Worm (Caenorhabditis elegans) whole organism, L4 larva: ENCODE results near the gene T23B12.5.

Source experiments
- Y5F2A.4 ChIP-seq: fragments of 200-800 bp; sonication (Bioruptor generic); optimal IDR thresholded peaks from 2 replicates; lab custom pipeline; 2018; ENCODE audit warnings: mild to moderate bottlenecking, missing genetic modification characterization, missing compliant biosample characterization
- aha-1 ChIP-seq: fragments of 150-350 bp; peaks from one replicate; lab custom pipeline; 2014; ENCODE audit warnings: missing biosample characterization, missing genetic modification characterization
- ama-1 ChIP-seq: fragments of 150-350 bp; optimal IDR thresholded peaks from 2 replicates; lab custom pipeline; 2014; ENCODE audit warnings: inconsistent platforms, mixed read lengths
- dmd-8 ChIP-seq: fragments of 200-800 bp; sonication (Bioruptor generic); IDR thresholded peaks from 2 replicates; pipeline ENCODE4 v1.3.6; 2022; ENCODE audit warnings: missing genetic modification characterization, missing compliant biosample characterization
- hlh-30 ChIP-seq: sonication (generic microtip); optimal IDR thresholded peaks from 2 replicates; lab custom pipeline; 2017; ENCODE audit warnings: antibody characterized with exemption, mild to moderate bottlenecking, missing genetic modification characterization, missing compliant biosample characterization; ENCODE audit not compliant: insufficient read depth
- lin-13 ChIP-seq: fragments of 150-350 bp; optimal IDR thresholded peaks from 2 replicates; lab custom pipeline; 2014; ENCODE audit warnings: missing biosample characterization, missing genetic modification reagents, missing genetic modification characterization
- madf-5 ChIP-seq, 2 experiments: fragments of 200-800 bp; sonication (Bioruptor generic); IDR thresholded peaks; 2 replicates each; pipeline ENCODE4 v1.3.6; 2022; ENCODE audit warnings: missing compliant biosample characterization in 2 of 2, missing genetic modification characterization in 2 of 2
- mdl-1 ChIP-seq, 2 experiments: fragments of 150-350 bp in 1 of 2; sonication (generic microtip) in 1 of 2; optimal IDR thresholded peaks; 2 replicates each; lab custom pipeline; 2014 to 2017; ENCODE audit warnings: missing biosample characterization in 2 of 2, missing genetic modification characterization in 2 of 2
- nhr-11 ChIP-seq: fragments of 150-350 bp; optimal IDR thresholded peaks from 2 replicates; lab custom pipeline; 2014; ENCODE audit warnings: missing biosample characterization, missing genetic modification characterization
- nhr-237 ChIP-seq: sonication (generic microtip); optimal IDR thresholded peaks from 2 replicates; lab custom pipeline; 2017; ENCODE audit warnings: missing biosample characterization, missing genetic modification characterization
- snpc-4 ChIP-seq: fragments of 150-350 bp; optimal IDR thresholded peaks from 2 replicates; lab custom pipeline; 2014; ENCODE audit warnings: missing biosample characterization, missing genetic modification characterization
- unc-130 ChIP-seq: sonication (generic microtip); optimal IDR thresholded peaks from 2 replicates; lab custom pipeline; 2016; ENCODE audit warnings: missing genetic modification reagents, missing genetic modification characterization, missing compliant biosample characterization

DNA sequence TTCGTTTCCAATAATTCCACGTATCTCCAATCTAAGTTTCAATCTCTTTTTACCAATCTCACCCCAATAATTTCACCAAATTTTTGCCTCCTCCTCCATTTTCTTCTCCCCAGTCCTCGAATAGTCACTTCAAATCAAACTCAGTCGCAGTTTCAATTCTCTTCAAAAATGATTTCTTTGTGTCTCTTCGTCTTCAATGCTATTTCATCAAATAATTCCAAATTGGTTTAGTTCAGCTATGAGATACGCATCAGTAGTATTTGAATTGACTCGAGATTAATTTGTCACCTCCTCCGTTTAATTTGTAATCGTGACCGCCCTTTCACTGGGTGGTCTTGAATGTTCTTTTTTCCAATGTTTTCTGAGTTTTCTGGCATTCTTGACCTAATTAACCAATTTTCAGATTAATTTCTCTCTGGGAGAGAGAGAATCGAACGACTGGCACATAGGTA, 7.2 kb upstream of the T23B12.5 start, which contains the start of gene T23B12.11:
- TF ChIP-seq Y5F2A.4: no peak
- no peak for TF ChIP-seq nhr-237 (tag; lab: Kevin White, UChicago)
- no peak for TF ChIP-seq mdl-1 (tag; optimal IDR thresholded peaks at IDR 0.05; lab: Kevin White, UChicago)
- no peak for TF ChIP-seq dmd-8 (GFP tag; lab: Robert Waterston, UW)
- no peak for TF ChIP-seq ama-1 (lab: Kevin White, UChicago)
- TF ChIP-seq lin-13 (GFP tag; lab: Kevin White, UChicago): no peak
- TF ChIP-seq aha-1 (tag; lab: Kevin White, UChicago): no peak
- no peak for TF ChIP-seq nhr-11
- TF ChIP-seq snpc-4 (tag; lab: Kevin White, UChicago): no peak
- no peak for TF ChIP-seq madf-5 (GFP tag; IDR thresholded peaks at IDR 0.05; lab: Robert Waterston, UW)
- TF ChIP-seq hlh-30 (tag; lab: Kevin White, UChicago): no peak
- TF ChIP-seq unc-130 (GFP tag; lab: Kevin White, UChicago): no peak
